Worm (Caenorhabditis elegans) whole organism, L3 larva: ENCODE measurements around the gene nol-10.

Experiments used
- R02D3.7 ChIP-seq: fragments of 150-350 bp; optimal IDR thresholded peaks from 2 replicates; lab custom pipeline; 2014; ENCODE audit warnings: missing biosample characterization, missing genetic modification characterization
- daf-12 ChIP-seq: fragments of 150-350 bp; optimal IDR thresholded peaks from 2 replicates; lab custom pipeline; 2014; ENCODE audit warnings: missing biosample characterization, missing genetic modification reagents, missing genetic modification characterization
- elt-2 ChIP-seq: sonication (generic microtip); optimal IDR thresholded peaks from 2 replicates; lab custom pipeline; 2016; ENCODE audit warnings: missing genetic modification reagents, mild to moderate bottlenecking, missing genetic modification characterization, missing compliant biosample characterization
- fos-1 ChIP-seq: fragments of 150-350 bp; optimal IDR thresholded peaks from 2 replicates; lab custom pipeline; 2014; ENCODE audit warnings: missing biosample characterization, missing genetic modification characterization
- nhr-28 ChIP-seq: fragments of 150-350 bp; optimal IDR thresholded peaks from 2 replicates; lab custom pipeline; 2014; ENCODE audit warnings: missing biosample characterization, missing genetic modification characterization
- snpc-4 ChIP-seq: fragments of 150-350 bp; optimal IDR thresholded peaks from 2 replicates; lab custom pipeline; 2014; ENCODE audit warnings: missing biosample characterization, missing genetic modification characterization
- tbx-2 ChIP-seq: sonication (generic microtip); optimal IDR thresholded peaks from 2 replicates; lab custom pipeline; 2016; ENCODE audit warnings: mild to moderate bottlenecking, missing genetic modification characterization, missing compliant biosample characterization
- zag-1 ChIP-seq: fragments of 150-350 bp; optimal IDR thresholded peaks from 2 replicates; lab custom pipeline; 2014; ENCODE audit warnings: missing biosample characterization, missing genetic modification characterization
- ztf-11 ChIP-seq: fragments of 150-350 bp; optimal IDR thresholded peaks from 2 replicates; lab custom pipeline; 2014; ENCODE audit warnings: missing biosample characterization, missing genetic modification characterization
- ztf-4 ChIP-seq: fragments of 150-350 bp; optimal IDR thresholded peaks from 2 replicates; lab custom pipeline; 2014; ENCODE audit warnings: missing biosample characterization, missing genetic modification characterization

DNA sequence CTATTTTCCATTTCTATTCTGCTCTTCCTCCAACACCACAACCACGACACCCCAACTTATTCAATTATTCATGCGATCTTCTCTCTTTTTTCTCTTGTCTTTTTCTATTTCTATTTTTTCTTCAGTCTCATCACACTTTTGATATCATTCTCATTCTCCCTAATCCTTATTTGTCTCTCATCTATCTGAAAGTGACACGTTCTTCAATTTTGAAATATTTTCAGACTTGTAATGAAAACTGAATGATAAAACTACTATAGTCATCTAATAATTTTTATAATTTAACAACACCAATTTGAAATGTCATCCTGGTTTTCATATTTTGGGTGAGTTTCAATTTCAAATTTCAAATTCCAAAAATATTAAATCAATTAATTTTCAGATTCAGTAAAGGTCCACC, 8.2 kb downstream of the nol-10 start, which contains the start of gene cla-1:
- TF ChIP-seq ztf-4 (tag; lab: Kevin White, UChicago) (no peak), elt-2 (tag; lab: Kevin White, UChicago) (no peak), R02D3.7 (tag; lab: Kevin White, UChicago) (no peak), nhr-28 (tag; lab: Kevin White, UChicago) (no peak), snpc-4 (tag; lab: Kevin White, UChicago) (no peak), daf-12 (no peak), tbx-2 (no peak), ztf-11 (tag; lab: Kevin White, UChicago) (no peak), zag-1 (tag; lab: Kevin White, UChicago) (no peak), fos-1 (tag; lab: Kevin White, UChicago) (no peak)
